Worm (Caenorhabditis elegans) whole organism, L2 larva: Measurements from ENCODE around the gene F46B6.13.

Experiments used
- elt-1 ChIP-seq: fragments of 150-350 bp; optimal IDR thresholded peaks from 2 replicates; lab custom pipeline; 2014; ENCODE audit warnings: missing biosample characterization, missing genetic modification characterization
- nhr-25 ChIP-seq: fragments of 150-350 bp; sonication (generic microtip); optimal IDR thresholded peaks from 3 replicates; lab custom pipeline; 2014; ENCODE audit warnings: missing biosample characterization, missing genetic modification characterization
- skn-1 ChIP-seq: sonication (generic microtip); optimal IDR thresholded peaks from 2 replicates; lab custom pipeline; 2017; ENCODE audit warnings: missing biosample characterization, missing genetic modification characterization
- ztf-11 ChIP-seq: sonication (generic microtip); optimal IDR thresholded peaks from 2 replicates; lab custom pipeline; 2017; ENCODE audit warnings: missing biosample characterization, missing genetic modification characterization

- TF ChIP-seq ztf-11 (tag; lab: Kevin White, UChicago) (no peak), nhr-25 (tag; lab: Kevin White, UChicago) (no peak), skn-1 (tag; lab: Kevin White, UChicago) (no peak), elt-1 (tag; lab: Kevin White, UChicago) (no peak)
Measured at ce11 chrV:9824149-9824548, 25.2 kb upstream of the F46B6.13 start, which contains the start of gene str-2.
